Worm (Caenorhabditis elegans): ENCODE measurements around the gene rad-51.

- TF ChIP-seq fos-1 (tag; optimal IDR thresholded peaks at IDR 0.05) (no peak), fkh-10 (GFP tag; optimal IDR thresholded peaks at IDR 0.05) (no peak), daf-16 (GFP tag; optimal IDR thresholded peaks at IDR 0.05) (no peak), daf-16 (tag; optimal IDR thresholded peaks at IDR 0.05) (no peak), ceh-44 (GFP tag; IDR thresholded peaks at IDR 0.05) (no peak), nhr-48 (tag; optimal IDR thresholded peaks at IDR 0.05) (no peak), lin-29 (GFP tag; IDR thresholded peaks at IDR 0.05) (no peak), daf-12 (tag; optimal IDR thresholded peaks at IDR 0.05) (no peak), spr-1 (tag; optimal IDR thresholded peaks at IDR 0.05) (no peak)
Observed at ce11 chrIV:10273360-10273759, 10.7 kb downstream of the rad-51 start.

Measured in whole organism, L4 larva.